Fruit fly (Drosophila melanogaster) whole organism, wandering third instar larva: ENCODE measurements around the gene CG14036.

ENCODE experiments used
- CG32264 ChIP-seq: fragments of 200-800 bp; sonication (Bioruptor generic); optimal IDR thresholded peaks from 2 replicates; lab custom pipeline; 2016; ENCODE audit warnings: missing biosample characterization, missing genetic modification characterization
- Dfd ChIP-seq: fragments of >200 bp; optimal IDR thresholded peaks from 2 replicates; lab custom pipeline; 2017; ENCODE audit warnings: missing biosample characterization, missing genetic modification characterization
- Hnf4 ChIP-seq: fragments of 200-800 bp; sonication (Bioruptor generic); optimal IDR thresholded peaks from 2 replicates; lab custom pipeline; 2016; ENCODE audit warnings: missing biosample characterization, mild to moderate bottlenecking, missing genetic modification characterization
- Hr78 ChIP-seq: fragments of >200 bp; optimal IDR thresholded peaks from 2 replicates; lab custom pipeline; 2017; ENCODE audit warnings: missing biosample characterization, missing genetic modification characterization
- br ChIP-seq: fragments of 200-800 bp; sonication (Bioruptor generic); optimal IDR thresholded peaks from 2 replicates; lab custom pipeline; 2016; ENCODE audit warnings: missing biosample characterization, missing genetic modification characterization
- psq ChIP-seq: fragments of 200-800 bp; sonication (Bioruptor generic); optimal IDR thresholded peaks from 3 replicates; lab custom pipeline; 2017; ENCODE audit warnings: missing biosample characterization, mild to moderate bottlenecking, missing genetic modification characterization, moderate library complexity
- sv ChIP-seq: fragments of 200-800 bp; sonication (Bioruptor generic); optimal IDR thresholded peaks from 3 replicates; lab custom pipeline; 2016; ENCODE audit warnings: missing biosample characterization, missing genetic modification characterization
- usp ChIP-seq: fragments of >200 bp; optimal IDR thresholded peaks from 2 replicates; lab custom pipeline; 2017; ENCODE audit warnings: missing biosample characterization, missing genetic modification characterization

- TF ChIP-seq usp (no peak), Dfd (GFP tag; lab: Kevin White, UChicago) (no peak), psq (GFP tag; lab: Kevin White, UChicago) (no peak), br (GFP tag; lab: Kevin White, UChicago) (no peak), Hr78 (GFP tag; lab: Kevin White, UChicago) (no peak), CG32264 (no peak), Hnf4 (GFP tag; lab: Kevin White, UChicago) (no peak), sv (no peak)
Observed at dm6 chr2L:5092597-5092991, 37.8 kb upstream of the CG14036 start.
